Worm (Caenorhabditis elegans) whole organism, early embryonic: Measurements from ENCODE around the gene ZK1098.6.

Experiments
- ama-1 ChIP-seq: fragments of 150-350 bp; optimal IDR thresholded peaks from 2 replicates; lab custom pipeline; 2014
- ceh-13 ChIP-seq: fragments of 200-800 bp; sonication (Bioruptor generic); optimal IDR thresholded peaks from 2 replicates; lab custom pipeline; 2018; ENCODE audit warnings: mild to moderate bottlenecking, missing genetic modification characterization, missing compliant biosample characterization
- ceh-36 ChIP-seq: sonication (generic microtip); optimal IDR thresholded peaks from 2 replicates; lab custom pipeline; 2016; ENCODE audit warnings: missing genetic modification characterization, inconsistent platforms, missing compliant biosample characterization
- ets-7 ChIP-seq: sonication (generic microtip); optimal IDR thresholded peaks from 2 replicates; lab custom pipeline; 2016; ENCODE audit warnings: missing genotype, missing genetic modification characterization, missing compliant biosample characterization
- flt-1 ChIP-seq: fragments of 200-800 bp; sonication (Bioruptor generic); IDR thresholded peaks from 2 replicates; pipeline ENCODE4 v1.3.6; 2022; ENCODE audit warnings: missing genetic modification characterization, missing compliant biosample characterization
- tbx-11 ChIP-seq: fragments of 200-800 bp; sonication (Bioruptor generic); IDR thresholded peaks from 2 replicates; pipeline ENCODE4 v1.3.6; 2022; ENCODE audit warnings: missing genetic modification characterization, missing compliant biosample characterization
- tbx-37 ChIP-seq: fragments of 200-800 bp; sonication (Bioruptor generic); conservative IDR thresholded peaks from 2 replicates; pipeline ENCODE4 v1.3.6; 2022; ENCODE audit warnings: missing genetic modification reagents, missing genetic modification characterization, missing compliant biosample characterization

DNA sequence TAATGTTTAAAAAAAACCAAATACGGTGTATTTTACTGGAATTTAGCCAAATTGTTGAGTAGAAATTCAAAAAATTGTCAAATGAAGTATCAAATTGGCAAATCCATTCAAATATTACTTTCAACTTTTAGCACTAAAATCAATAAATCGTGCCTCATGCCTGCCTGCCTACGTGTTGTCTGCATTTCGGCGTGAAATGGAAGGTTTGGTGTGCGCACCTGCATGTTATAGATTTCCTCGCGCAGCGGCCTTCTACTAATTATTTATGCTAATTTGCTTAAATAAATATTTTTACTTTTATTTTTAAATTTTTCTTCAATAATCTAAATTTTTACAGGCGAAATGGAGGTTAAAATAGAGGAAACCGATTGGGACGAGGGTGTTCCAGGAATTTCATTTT lies 1.9 kb downstream of the ZK1098.6 start, which contains the start of gene ZK1098.2:
- TF ChIP-seq ama-1 (lab: Kevin White, UChicago) (no peak), flt-1 (GFP tag; lab: Robert Waterston, UW) (no peak), tbx-37 (no peak), ets-7 (tag; lab: Kevin White, UChicago) (no peak), tbx-11 (no peak), ceh-13 (GFP tag; lab: Kevin White, UChicago) (no peak), ceh-36 (no peak)
